Fruit fly (Drosophila melanogaster): ENCODE results near the gene Sox21a.

Sox21a gene

dm6 chr3L:14146386-14146785 lies 38.5 kb upstream of the Sox21a start (continued):
- TF ChIP-seq dac (GFP tag; optimal IDR thresholded peaks at IDR 0.05): no peak
- peak; percentile 31 for TF ChIP-seq spab (GFP tag; optimal IDR thresholded peaks at IDR 0.05)
- no peak; the same call in 1 of the 2 replicates for TF ChIP-seq CG15336 (GFP tag; IDR thresholded peaks at IDR 0.05)
- no peak for TF ChIP-seq Ets21C (GFP tag; optimal IDR thresholded peaks at IDR 0.05)
- TF ChIP-seq CG8319 (GFP tag; optimal IDR thresholded peaks at IDR 0.05): no peak
- TF ChIP-seq acj6 (GFP tag; optimal IDR thresholded peaks at IDR 0.05): peak; percentile 18
- peak; percentile 53 for TF ChIP-seq CG6808 (GFP tag; optimal IDR thresholded peaks at IDR 0.05)
- no peak for TF ChIP-seq CG7368 (GFP tag; optimal IDR thresholded peaks at IDR 0.05)
- TF ChIP-seq CG32006 (GFP tag; optimal IDR thresholded peaks at IDR 0.05): peak; percentile 63
- no peak for TF ChIP-seq CG1621 (tag; optimal IDR thresholded peaks at IDR 0.05)
- no peak for TF ChIP-seq CG11902 (GFP tag; optimal IDR thresholded peaks at IDR 0.05)
- TF ChIP-seq Hr4 (GFP tag; optimal IDR thresholded peaks at IDR 0.05): peak; percentile 36
- TF ChIP-seq Eip75B (GFP tag; optimal IDR thresholded peaks at IDR 0.05): peak; percentile 41
- no peak for TF ChIP-seq CG11294 (GFP tag; IDR thresholded peaks at IDR 0.05)
- peak; percentile 14 for TF ChIP-seq CG31627 (GFP tag; optimal IDR thresholded peaks at IDR 0.05)
- no peak for TF ChIP-seq vri (GFP tag; optimal IDR thresholded peaks at IDR 0.05)
- no peak for TF ChIP-seq Sox102F (GFP tag; optimal IDR thresholded peaks at IDR 0.05)
- TF ChIP-seq CG6276 (GFP tag; optimal IDR thresholded peaks at IDR 0.05): no peak
- peak; percentile 34 for TF ChIP-seq pdm3 (GFP tag; optimal IDR thresholded peaks at IDR 0.05)
- peak; percentile 46 for TF ChIP-seq topi (GFP tag; optimal IDR thresholded peaks at IDR 0.05)
- TF ChIP-seq Blimp-1 (GFP tag; optimal IDR thresholded peaks at IDR 0.05): no peak
- no peak for TF ChIP-seq fd85E (GFP tag; optimal IDR thresholded peaks at IDR 0.05)
- peak; percentile 8 for TF ChIP-seq CG34406 (GFP tag; optimal IDR thresholded peaks at IDR 0.05)
- TF ChIP-seq eg (GFP tag; IDR thresholded peaks at IDR 0.05): peak; percentile 44; the same call in 1 of the 3 replicates
- peak; percentile 44 for TF ChIP-seq CG3032 (tag; optimal IDR thresholded peaks at IDR 0.05)
- peak; percentile 37 for TF ChIP-seq CG11762 (GFP tag; optimal IDR thresholded peaks at IDR 0.05; ENCODE audit: insufficient read depth)
- TF ChIP-seq net (GFP tag; optimal IDR thresholded peaks at IDR 0.05): peak; percentile 9
- TF ChIP-seq fd59A (GFP tag; optimal IDR thresholded peaks at IDR 0.05): peak; percentile 15
- TF ChIP-seq esn (GFP tag; optimal IDR thresholded peaks at IDR 0.05): peak; percentile 22
- TF ChIP-seq ss (GFP tag; optimal IDR thresholded peaks at IDR 0.05): peak in 1 of 2 experiments; percentile 10
- TF ChIP-seq CG6792 (GFP tag; optimal IDR thresholded peaks at IDR 0.05): no peak
- TF ChIP-seq achi (GFP tag; optimal IDR thresholded peaks at IDR 0.05): peak; percentile 53
- TF ChIP-seq salr (GFP tag; optimal IDR thresholded peaks at IDR 0.05): peak in 1 of 2 experiments; percentile 21
- TF ChIP-seq Eip93F (GFP tag; optimal IDR thresholded peaks at IDR 0.05): no peak
- peak; percentile 29 for TF ChIP-seq Met (GFP tag; optimal IDR thresholded peaks at IDR 0.05)
- TF ChIP-seq CG10631 (GFP tag; optimal IDR thresholded peaks at IDR 0.05): peak; percentile 37

dm6 chr3L:14145666-14146314 lies 37.9 kb upstream of the Sox21a start:
- TF ChIP-seq ss (GFP tag; optimal IDR thresholded peaks at IDR 0.05): peak; percentile 56 to 79
- peak; percentile 40 for TF ChIP-seq Smox (GFP tag; optimal IDR thresholded peaks at IDR 0.05)
- no peak for TF ChIP-seq fkh (GFP tag; optimal IDR thresholded peaks at IDR 0.05)
- peak; percentile 17 for TF ChIP-seq CG7368 (GFP tag; optimal IDR thresholded peaks at IDR 0.05)
- TF ChIP-seq Ets96B (tag; optimal IDR thresholded peaks at IDR 0.05): peak; percentile 59
- TF ChIP-seq CG6276 (GFP tag; optimal IDR thresholded peaks at IDR 0.05): peak; percentile 40
- TF ChIP-seq vri (GFP tag; optimal IDR thresholded peaks at IDR 0.05): no peak
- TF ChIP-seq OdsH (GFP tag; optimal IDR thresholded peaks at IDR 0.05): peak; percentile 4
- TF ChIP-seq Hr4 (GFP tag; optimal IDR thresholded peaks at IDR 0.05): no peak
- no peak for TF ChIP-seq CG8119 (GFP tag; IDR thresholded peaks at IDR 0.05)
- peak; percentile 20 for TF ChIP-seq CG11762 (GFP tag; optimal IDR thresholded peaks at IDR 0.05; ENCODE audit: insufficient read depth)
- peak; percentile 12 for TF ChIP-seq cyc (GFP tag; optimal IDR thresholded peaks at IDR 0.05)
- TF ChIP-seq CG10669 (GFP tag; optimal IDR thresholded peaks at IDR 0.05): peak; percentile 56
- TF ChIP-seq CG16779 (tag; optimal IDR thresholded peaks at IDR 0.05): no peak
- TF ChIP-seq esn (GFP tag; optimal IDR thresholded peaks at IDR 0.05): peak; percentile 49
- TF ChIP-seq CG3032 (tag; optimal IDR thresholded peaks at IDR 0.05): peak; percentile 25
- TF ChIP-seq Eip78C (GFP tag): peak; percentile 94
- TF ChIP-seq eg (GFP tag; IDR thresholded peaks at IDR 0.05): no peak
- TF ChIP-seq Lpt (GFP tag; optimal IDR thresholded peaks at IDR 0.05): peak; percentile 30
- TF ChIP-seq CG10631 (GFP tag; optimal IDR thresholded peaks at IDR 0.05): peak; percentile 10
- peak; percentile 38 for TF ChIP-seq Blimp-1 (GFP tag; optimal IDR thresholded peaks at IDR 0.05)
- TF ChIP-seq spab (GFP tag; optimal IDR thresholded peaks at IDR 0.05): peak; percentile 75
- TF ChIP-seq Eip75B (GFP tag; optimal IDR thresholded peaks at IDR 0.05): no peak
- peak; percentile 11 for TF ChIP-seq fd59A (GFP tag; optimal IDR thresholded peaks at IDR 0.05)
- TF ChIP-seq CG3919 (GFP tag; optimal IDR thresholded peaks at IDR 0.05): peak; percentile 54
- TF ChIP-seq Sox14 (GFP tag; optimal IDR thresholded peaks at IDR 0.05): no peak
